Fruit fly (Drosophila melanogaster): Measurements from ENCODE around the gene CG9760.

Gene CG9760

dm6 chr3L:12190433-12190832 is 26.9 kb upstream of the CG9760 start, which contains the start of gene Est-P:
Est-P (plus strand) TSS chr3L:12190733.
- no peak for TF ChIP-seq EcR (GFP tag; optimal IDR thresholded peaks at IDR 0.05)
- TF ChIP-seq Snoo (tag; optimal IDR thresholded peaks at IDR 0.05) = no peak
- no peak for TF ChIP-seq CG9948 (tag; optimal IDR thresholded peaks at IDR 0.05)
- no peak for TF ChIP-seq CG14655 (GFP tag; optimal IDR thresholded peaks at IDR 0.05)
- TF ChIP-seq fd96Ca (GFP tag; IDR thresholded peaks at IDR 0.05) = no peak
- TF ChIP-seq CG12605 (GFP tag; IDR thresholded peaks at IDR 0.05) = no peak
- TF ChIP-seq CG17806 (tag; optimal IDR thresholded peaks at IDR 0.05) = no peak
- no peak for TF ChIP-seq D1 (tag; optimal IDR thresholded peaks at IDR 0.05)

dm6 chr3L:12188518-12188917 is 25.0 kb upstream of the CG9760 start, which contains the start of gene Est-6:
Est-6 (plus strand) TSS chr3L:12188818.
- TF ChIP-seq CG8301 (tag; optimal IDR thresholded peaks at IDR 0.05) (no peak), Snoo (tag; optimal IDR thresholded peaks at IDR 0.05) (no peak), CG32121 (GFP tag; IDR thresholded peaks at IDR 0.05) (no peak), Pif1B (GFP tag; optimal IDR thresholded peaks at IDR 0.05) (no peak), CG15710 (tag; optimal IDR thresholded peaks at IDR 0.05) (no peak), gl (tag; optimal IDR thresholded peaks at IDR 0.05) (no peak), Pif1A (GFP tag; optimal IDR thresholded peaks at IDR 0.05) (no peak), fd96Ca (GFP tag; IDR thresholded peaks at IDR 0.05) (no peak)

- no peak for TF ChIP-seq Pif1A (GFP tag; optimal IDR thresholded peaks at IDR 0.05)
- TF ChIP-seq CG8301 (tag; optimal IDR thresholded peaks at IDR 0.05) = no peak
- no peak for TF ChIP-seq CG12605 (GFP tag; IDR thresholded peaks at IDR 0.05)
- no peak for TF ChIP-seq Snoo (tag; optimal IDR thresholded peaks at IDR 0.05)
- no peak for TF ChIP-seq CG4496 (GFP tag; IDR thresholded peaks at IDR 0.05)
- TF ChIP-seq gl (tag; optimal IDR thresholded peaks at IDR 0.05) = no peak
- no peak for TF ChIP-seq CG34367 (tag; optimal IDR thresholded peaks at IDR 0.05)
- TF ChIP-seq rn (GFP tag; IDR thresholded peaks at IDR 0.05) = no peak
- no peak for TF ChIP-seq CG14655 (GFP tag; optimal IDR thresholded peaks at IDR 0.05)
- no peak for TF ChIP-seq D1 (tag; optimal IDR thresholded peaks at IDR 0.05)
Observed at dm6 chr3L:12185336-12185735, 21.8 kb upstream of the CG9760 start.

- TF ChIP-seq Pif1B (GFP tag; optimal IDR thresholded peaks at IDR 0.05) = no peak
- TF ChIP-seq Snoo (tag; optimal IDR thresholded peaks at IDR 0.05) = no peak
- TF ChIP-seq CG10348 (GFP tag; IDR thresholded peaks at IDR 0.05) = no peak
- no peak for TF ChIP-seq EcR (GFP tag; optimal IDR thresholded peaks at IDR 0.05)
- no peak for TF ChIP-seq D1 (tag; optimal IDR thresholded peaks at IDR 0.05)
- TF ChIP-seq CG12605 (GFP tag; IDR thresholded peaks at IDR 0.05) = no peak
- TF ChIP-seq CG8301 (tag; optimal IDR thresholded peaks at IDR 0.05) = no peak
- TF ChIP-seq rn (GFP tag; IDR thresholded peaks at IDR 0.05) = no peak
- TF ChIP-seq CG8159 (tag; optimal IDR thresholded peaks at IDR 0.05) = no peak
- no peak for TF ChIP-seq gl (tag; optimal IDR thresholded peaks at IDR 0.05)
- TF ChIP-seq CG4496 (GFP tag; IDR thresholded peaks at IDR 0.05) = no peak
- TF ChIP-seq fd96Ca (GFP tag; IDR thresholded peaks at IDR 0.05) = no peak
- TF ChIP-seq CG17806 (tag; optimal IDR thresholded peaks at IDR 0.05) = no peak
- no peak for TF ChIP-seq CG34367 (tag; optimal IDR thresholded peaks at IDR 0.05)
- TF ChIP-seq CG15710 (tag; optimal IDR thresholded peaks at IDR 0.05) = no peak
Observed at dm6 chr3L:12184564-12185034, 21.1 kb upstream of the CG9760 start, which contains the start of gene Miox. Miox (plus strand) TSS chr3L:12184984.

- TF ChIP-seq fd96Ca (GFP tag; IDR thresholded peaks at IDR 0.05) (no peak), EcR (GFP tag; optimal IDR thresholded peaks at IDR 0.05) (no peak), CG8301 (tag; optimal IDR thresholded peaks at IDR 0.05) (no peak), CG15710 (tag; optimal IDR thresholded peaks at IDR 0.05) (no peak), Snoo (tag; optimal IDR thresholded peaks at IDR 0.05) (no peak), Ets98B (GFP tag; IDR thresholded peaks at IDR 0.05) (no peak), CG34367 (tag; optimal IDR thresholded peaks at IDR 0.05) (no peak), rn (GFP tag; IDR thresholded peaks at IDR 0.05) (no peak), Pif1A (GFP tag; optimal IDR thresholded peaks at IDR 0.05) (no peak), Pif1B (GFP tag; optimal IDR thresholded peaks at IDR 0.05) (no peak), CG12605 (GFP tag; IDR thresholded peaks at IDR 0.05) (no peak), gl (tag; optimal IDR thresholded peaks at IDR 0.05) (no peak), CG17806 (tag; optimal IDR thresholded peaks at IDR 0.05) (no peak), CG4496 (GFP tag; IDR thresholded peaks at IDR 0.05) (no peak), CG8159 (tag; optimal IDR thresholded peaks at IDR 0.05) (no peak), CG10348 (GFP tag; IDR thresholded peaks at IDR 0.05) (no peak), D1 (tag; optimal IDR thresholded peaks at IDR 0.05) (no peak), CG13204 (GFP tag; optimal IDR thresholded peaks at IDR 0.05) (no peak)
Observed at dm6 chr3L:12183967-12184366, 20.4 kb upstream of the CG9760 start.

- TF ChIP-seq EcR (GFP tag; optimal IDR thresholded peaks at IDR 0.05) (no peak), gl (tag; optimal IDR thresholded peaks at IDR 0.05) (no peak), Ets98B (GFP tag; IDR thresholded peaks at IDR 0.05) (no peak), CG32121 (GFP tag; IDR thresholded peaks at IDR 0.05) (no peak), fd96Ca (GFP tag; IDR thresholded peaks at IDR 0.05) (no peak), Pif1B (GFP tag; optimal IDR thresholded peaks at IDR 0.05) (no peak), CG9948 (tag; optimal IDR thresholded peaks at IDR 0.05) (no peak), CG15710 (tag; optimal IDR thresholded peaks at IDR 0.05) (no peak), CG34367 (tag; optimal IDR thresholded peaks at IDR 0.05) (no peak), CG14655 (GFP tag; optimal IDR thresholded peaks at IDR 0.05) (no peak), Pif1A (GFP tag; optimal IDR thresholded peaks at IDR 0.05) (no peak), D1 (tag; optimal IDR thresholded peaks at IDR 0.05) (no peak), CG12605 (GFP tag; IDR thresholded peaks at IDR 0.05) (no peak), CG4496 (GFP tag; IDR thresholded peaks at IDR 0.05) (no peak), CG8159 (tag; optimal IDR thresholded peaks at IDR 0.05) (no peak)
Observed at dm6 chr3L:12178847-12179437, 15.4 kb upstream of the CG9760 start.
